Comparison of ENCODE assay signal across 5 fruit fly cellular contexts in genomic region chr3R:25292864-25293284, dm6.
TF ChIP-seq lines count a peak whose summit lies in the region.

Gene CG31098, minus strand, starts transcription at chr3R:25292977.

- no peak for TF ChIP-seq CTCF in whole organism, embryonic (GFP tag; optimal IDR thresholded peaks at IDR 0.05; lab: Kevin White, UChicago)

TF ChIP-seq in whole organism, adult, 20 proteins besides CTCF, POLR2A, EP300 and RAD21 (continues in another document):
- TF ChIP-seq ovo (GFP tag; optimal IDR thresholded peaks at IDR 0.05; lab: Kevin White, UChicago) (peak; percentile 41), cnc (optimal IDR thresholded peaks at IDR 0.05; lab: Kevin White, UChicago) (peak in 1 of 2 experiments; percentile 57), CG14711 (tag; optimal IDR thresholded peaks at IDR 0.05; lab: Kevin White, UChicago) (peak; percentile 29), bab1 (GFP tag; optimal IDR thresholded peaks at IDR 0.05; lab: Kevin White, UChicago) (peak; percentile 84), tj (GFP tag; optimal IDR thresholded peaks at IDR 0.05; lab: Kevin White, UChicago) (peak; percentile 18), CG12768 (GFP tag; optimal IDR thresholded peaks at IDR 0.05; lab: Kevin White, UChicago) (peak; percentile 80), Crg-1 (GFP tag; optimal IDR thresholded peaks at IDR 0.05; lab: Kevin White, UChicago) (no peak), Mnt (GFP tag; optimal IDR thresholded peaks at IDR 0.05; lab: Kevin White, UChicago) (peak; percentile 90), CG5204 (GFP tag; optimal IDR thresholded peaks at IDR 0.05; lab: Kevin White, UChicago) (no peak), Clk (GFP tag; optimal IDR thresholded peaks at IDR 0.05; lab: Kevin White, UChicago) (no peak), kay (GFP tag; lab: Kevin White, UChicago; ENCODE audit: borderline replicate concordance) (peak; percentile 89), Hr96 (GFP tag; optimal IDR thresholded peaks at IDR 0.05; lab: Kevin White, UChicago) (no peak), CG33017 (tag; optimal IDR thresholded peaks at IDR 0.05; lab: Kevin White, UChicago) (peak; percentile 83), CG1620 (GFP tag; optimal IDR thresholded peaks at IDR 0.05; lab: Kevin White, UChicago) (no peak), toe (GFP tag; optimal IDR thresholded peaks at IDR 0.05; lab: Kevin White, UChicago) (peak; percentile 41), CG11617 (GFP tag; optimal IDR thresholded peaks at IDR 0.05; lab: Kevin White, UChicago) (peak; percentile 53), CG7045 (GFP tag; optimal IDR thresholded peaks at IDR 0.05; lab: Kevin White, UChicago) (peak; percentile 62), CG7101 (tag; optimal IDR thresholded peaks at IDR 0.05; lab: Kevin White, UChicago) (peak; percentile 60)

TF ChIP-seq in whole organism, embryonic, 481 proteins besides CTCF, POLR2A, EP300 and RAD21 (continues in another document):
- no peak for TF ChIP-seq klu (GFP tag; IDR thresholded peaks at IDR 0.05; lab: Robert Waterston, UW)
- no peak for TF ChIP-seq knrl (GFP tag; IDR thresholded peaks at IDR 0.05; lab: Robert Waterston, UW; ENCODE audit: partially characterized antibody)
- no peak for TF ChIP-seq tin (GFP tag; optimal IDR thresholded peaks at IDR 0.05; lab: Kevin White, UChicago)
- no peak for TF ChIP-seq CG1233 (GFP tag; optimal IDR thresholded peaks at IDR 0.05; lab: Kevin White, UChicago)
- no peak for TF ChIP-seq hth (optimal IDR thresholded peaks at IDR 0.05; lab: Kevin White, UChicago)
- no peak for TF ChIP-seq Dref (GFP tag; IDR thresholded peaks at IDR 0.05; lab: Robert Waterston, UW)
- TF ChIP-seq CG16813 (GFP tag; IDR thresholded peaks at IDR 0.05; lab: Robert Waterston, UW; ENCODE audit: partially characterized antibody): no peak
- TF ChIP-seq Ets97D (GFP tag; optimal IDR thresholded peaks at IDR 0.05; lab: Kevin White, UChicago): no peak
- TF ChIP-seq Dip3 (GFP tag; optimal IDR thresholded peaks at IDR 0.05; lab: Kevin White, UChicago): no peak
- no peak for TF ChIP-seq Doc2 (GFP tag; IDR thresholded peaks at IDR 0.05; lab: Robert Waterston, UW)
- no peak for TF ChIP-seq CG16779 (GFP tag; IDR thresholded peaks at IDR 0.05; lab: Robert Waterston, UW)
- TF ChIP-seq CG9797 (GFP tag; optimal IDR thresholded peaks at IDR 0.05; lab: Kevin White, UChicago): no peak
- no peak for TF ChIP-seq CG1602 (GFP tag; optimal IDR thresholded peaks at IDR 0.05; lab: Kevin White, UChicago)
- no peak for TF ChIP-seq HLHmδ (GFP tag; optimal IDR thresholded peaks at IDR 0.05; lab: Kevin White, UChicago)
- no peak for TF ChIP-seq ftz-f1 (GFP tag; optimal IDR thresholded peaks at IDR 0.05; lab: Kevin White, UChicago)
- no peak for TF ChIP-seq CG2120 (GFP tag; optimal IDR thresholded peaks at IDR 0.05; lab: Kevin White, UChicago)
- TF ChIP-seq ranshi (GFP tag; IDR thresholded peaks at IDR 0.05; lab: Robert Waterston, UW): no peak; the same call in 1 of the 2 replicates
- no peak for TF ChIP-seq CG2712 (tag; optimal IDR thresholded peaks at IDR 0.05; lab: Kevin White, UChicago)
- no peak for TF ChIP-seq CG30431 (GFP tag; optimal IDR thresholded peaks at IDR 0.05; lab: Kevin White, UChicago)
- no peak for TF ChIP-seq pzg (GFP tag; optimal IDR thresholded peaks at IDR 0.05; lab: Kevin White, UChicago)

TF ChIP-seq in whole organism, prepupa, 60 proteins besides CTCF, POLR2A, EP300 and RAD21 (continues in another document):
- TF ChIP-seq Eip78C (GFP tag; lab: Kevin White, UChicago) (peak; percentile 77), Eip93F (GFP tag; optimal IDR thresholded peaks at IDR 0.05; lab: Kevin White, UChicago) (peak; percentile 25), Ets96B (tag; optimal IDR thresholded peaks at IDR 0.05; lab: Kevin White, UChicago) (no peak), CG10631 (GFP tag; optimal IDR thresholded peaks at IDR 0.05; lab: Kevin White, UChicago) (no peak), net (GFP tag; optimal IDR thresholded peaks at IDR 0.05; lab: Kevin White, UChicago) (no peak), vri (GFP tag; optimal IDR thresholded peaks at IDR 0.05; lab: Kevin White, UChicago) (peak; percentile 33), ss (GFP tag; optimal IDR thresholded peaks at IDR 0.05; lab: Kevin White, UChicago) (no peak), fd85E (GFP tag; optimal IDR thresholded peaks at IDR 0.05; lab: Kevin White, UChicago) (no peak), Ets21C (GFP tag; optimal IDR thresholded peaks at IDR 0.05; lab: Kevin White, UChicago) (no peak), CG1621 (tag; optimal IDR thresholded peaks at IDR 0.05; lab: Kevin White, UChicago) (no peak), CG10669 (GFP tag; optimal IDR thresholded peaks at IDR 0.05; lab: Kevin White, UChicago) (no peak), CG9139 (GFP tag; optimal IDR thresholded peaks at IDR 0.05; lab: Kevin White, UChicago) (no peak), Sox102F (GFP tag; optimal IDR thresholded peaks at IDR 0.05; lab: Kevin White, UChicago) (peak; percentile 3), CG6276 (GFP tag; optimal IDR thresholded peaks at IDR 0.05; lab: Kevin White, UChicago) (peak; percentile 32), acj6 (GFP tag; optimal IDR thresholded peaks at IDR 0.05; lab: Kevin White, UChicago) (no peak), fkh (GFP tag; optimal IDR thresholded peaks at IDR 0.05; lab: Kevin White, UChicago) (peak; percentile 75), dac (GFP tag; optimal IDR thresholded peaks at IDR 0.05; lab: Kevin White, UChicago) (no peak), CG6163 (GFP tag; IDR thresholded peaks at IDR 0.05; lab: Robert Waterston, UW) (no peak; the same call in 1 of the 3 replicates), CG6792 (GFP tag; optimal IDR thresholded peaks at IDR 0.05; lab: Kevin White, UChicago) (no peak), Gug (GFP tag; IDR thresholded peaks at IDR 0.05; lab: Robert Waterston, UW) (no peak)

TF ChIP-seq in whole organism, pupa, 21 proteins besides CTCF, POLR2A, EP300 and RAD21:
- TF ChIP-seq Pif1B (GFP tag; optimal IDR thresholded peaks at IDR 0.05; lab: Kevin White, UChicago) (peak; percentile 37), Snoo (tag; optimal IDR thresholded peaks at IDR 0.05; lab: Kevin White, UChicago) (no peak), Pif1A (GFP tag; optimal IDR thresholded peaks at IDR 0.05; lab: Kevin White, UChicago) (peak; percentile 10)

TF ChIP-seq in whole organism, wandering third instar larva, 38 proteins besides CTCF, POLR2A, EP300 and RAD21:
- TF ChIP-seq CrebA (GFP tag; optimal IDR thresholded peaks at IDR 0.05; lab: Kevin White, UChicago; ENCODE audit: borderline replicate concordance) (peak; percentile 93), sage (GFP tag; optimal IDR thresholded peaks at IDR 0.05; lab: Kevin White, UChicago) (peak; percentile 67), brk (GFP tag; optimal IDR thresholded peaks at IDR 0.05; lab: Kevin White, UChicago) (peak; percentile 74), Sp1 (GFP tag; optimal IDR thresholded peaks at IDR 0.05; lab: Kevin White, UChicago) (no peak), Rel (GFP tag; optimal IDR thresholded peaks at IDR 0.05; lab: Kevin White, UChicago) (peak; percentile 85), Rel (tag; optimal IDR thresholded peaks at IDR 0.05; lab: Kevin White, UChicago) (no peak), Jra (GFP tag; optimal IDR thresholded peaks at IDR 0.05; lab: Kevin White, UChicago) (no peak), OdsH (GFP tag; optimal IDR thresholded peaks at IDR 0.05; lab: Kevin White, UChicago) (peak; percentile 16), rgr (GFP tag; optimal IDR thresholded peaks at IDR 0.05; lab: Kevin White, UChicago) (peak; percentile 21), h (GFP tag; optimal IDR thresholded peaks at IDR 0.05; lab: Kevin White, UChicago) (peak; percentile 64)
